Fruit fly (Drosophila melanogaster): Measurements from ENCODE around the gene p130CAS.
A peak's percentile ranks its signal among the peaks of the same experiment; 100 is the strongest.

DNA sequence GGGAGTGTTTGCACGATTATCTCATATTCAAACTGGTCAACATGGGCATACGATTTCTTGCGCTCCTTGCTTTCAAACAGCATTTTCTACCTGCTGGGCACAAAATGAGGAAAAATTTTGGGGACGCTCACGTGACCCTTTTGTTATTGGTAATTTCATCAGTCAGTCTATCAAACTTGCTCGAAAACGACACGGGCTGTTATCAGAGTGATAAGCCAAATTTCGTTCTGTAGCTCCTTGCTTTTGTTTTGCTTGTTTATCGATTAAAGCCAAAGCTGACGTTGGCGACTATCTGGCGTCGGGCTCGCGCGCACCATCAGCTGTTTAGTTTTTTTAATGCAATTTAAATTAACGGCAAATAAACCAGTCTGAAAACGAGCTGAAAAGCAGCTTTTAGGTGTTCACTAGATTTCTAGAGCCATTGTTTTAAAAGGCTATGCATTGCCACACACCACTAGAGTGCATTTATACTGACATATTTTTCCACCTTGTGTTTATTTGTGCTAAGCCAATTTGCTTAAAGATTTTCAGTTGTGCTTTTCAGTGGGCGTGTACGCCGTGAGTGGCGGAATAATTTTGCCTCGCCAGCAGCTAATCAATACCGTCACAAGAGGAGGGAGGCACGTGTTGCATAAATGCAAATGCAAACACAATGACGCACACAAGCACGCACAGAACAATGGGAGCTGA is 15.9 kb upstream of the p130CAS start:
- TF ChIP-seq CG9727 (GFP tag; optimal IDR thresholded peaks at IDR 0.05), result no peak
- TF ChIP-seq CG17912 (GFP tag; optimal IDR thresholded peaks at IDR 0.05), result no peak
- peak; percentile 89 for TF ChIP-seq cwo (GFP tag; optimal IDR thresholded peaks at IDR 0.05)
- no peak for TF ChIP-seq PHDP (tag; optimal IDR thresholded peaks at IDR 0.05)
- TF ChIP-seq bowl (GFP tag; IDR thresholded peaks at IDR 0.05), result no peak
- no peak for TF ChIP-seq Poxn (GFP tag; IDR thresholded peaks at IDR 0.05)

Data from whole organism, embryonic.